Fruit fly (Drosophila melanogaster) whole organism, embryonic: ENCODE results near the gene CG9288.

Experiments
- Bteb2 ChIP-seq: fragments of 200-800 bp; sonication (Bioruptor generic); optimal IDR thresholded peaks from 2 replicates; lab custom pipeline; 2016; ENCODE audit warnings: missing biosample characterization, missing genetic modification characterization
- CG10267 ChIP-seq: fragments of 200-800 bp; sonication (Bioruptor generic); optimal IDR thresholded peaks from 2 replicates; lab custom pipeline; 2018; ENCODE audit warnings: missing biosample characterization, mild to moderate bottlenecking, missing genetic modification characterization, moderate library complexity
- CG11504 ChIP-seq: fragments of 200-800 bp; sonication (Bioruptor generic); optimal IDR thresholded peaks from 3 replicates; lab custom pipeline; 2019; ENCODE audit warnings: missing biosample characterization, mild to moderate bottlenecking, missing genetic modification characterization, moderate library complexity
- CG11696 ChIP-seq: fragments of 200-800 bp; sonication (Bioruptor generic); IDR thresholded peaks from 2 replicates; pipeline ENCODE4 v1.3.6; 2022; ENCODE audit warnings: missing biosample characterization, missing genetic modification characterization
- CG12155 ChIP-seq: fragments of 200-800 bp; sonication (Bioruptor generic); optimal IDR thresholded peaks from 3 replicates; lab custom pipeline; 2016; ENCODE audit warnings: missing biosample characterization, missing genetic modification characterization
- CG14050 ChIP-seq: fragments of 200-800 bp; sonication (Bioruptor generic); IDR thresholded peaks from 3 replicates; pipeline ENCODE4 v1.3.6; 2022; ENCODE audit warnings: missing biosample characterization, missing genetic modification characterization
- CG15696 ChIP-seq: fragments of 200-800 bp; sonication (Bioruptor generic); optimal IDR thresholded peaks from 2 replicates; lab custom pipeline; 2019; ENCODE audit warnings: missing biosample characterization, mild to moderate bottlenecking, missing genetic modification characterization, moderate library complexity
- CG2202 ChIP-seq: fragments of 200-800 bp; sonication (Bioruptor generic); optimal IDR thresholded peaks from 2 replicates; lab custom pipeline; 2018; ENCODE audit warnings: missing biosample characterization, mild to moderate bottlenecking, missing genetic modification characterization
- CG3065 ChIP-seq: fragments of 200-800 bp; sonication (Bioruptor generic); optimal IDR thresholded peaks from 2 replicates; lab custom pipeline; 2016; ENCODE audit warnings: missing biosample characterization, missing genetic modification characterization
- CG31365 ChIP-seq: fragments of 200-800 bp; sonication (Bioruptor generic); optimal IDR thresholded peaks from 2 replicates; lab custom pipeline; 2018; ENCODE audit warnings: missing biosample characterization, mild to moderate bottlenecking, missing genetic modification characterization
- CG42726 ChIP-seq: fragments of 200-800 bp; sonication (Bioruptor generic); IDR thresholded peaks from 2 replicates; pipeline ENCODE4 v1.3.6; 2022; ENCODE audit warnings: missing biosample characterization, missing genetic modification characterization; ENCODE audit not compliant: partially characterized antibody
- CG4617 ChIP-seq: fragments of 200-800 bp; sonication (Bioruptor generic); optimal IDR thresholded peaks from 3 replicates; lab custom pipeline; 2016; ENCODE audit warnings: missing biosample characterization, missing genetic modification characterization, borderline replicate concordance
- CG6175 ChIP-seq: fragments of 200-800 bp; sonication (Bioruptor generic); IDR thresholded peaks from 3 replicates; pipeline ENCODE4 v1.3.6; 2022; ENCODE audit warnings: missing biosample characterization, missing genetic modification characterization
- CG6689 ChIP-seq: fragments of 200-800 bp; sonication (Bioruptor generic); IDR thresholded peaks from 2 replicates; pipeline ENCODE4 v1.3.6; 2022; ENCODE audit warnings: missing biosample characterization, missing genetic modification characterization
- CG7786 ChIP-seq: fragments of 200-800 bp; sonication (Bioruptor generic); optimal IDR thresholded peaks from 2 replicates; lab custom pipeline; 2016; ENCODE audit warnings: missing biosample characterization, missing genetic modification characterization
- CkIIα-i1 ChIP-seq: fragments of 200-800 bp; sonication (Bioruptor generic); IDR thresholded peaks from 2 replicates; pipeline ENCODE4 v1.3.6; 2022; ENCODE audit warnings: missing biosample characterization, missing genetic modification characterization
- Dad ChIP-seq: fragments of 200-800 bp; sonication (Bioruptor generic); optimal IDR thresholded peaks from 3 replicates; lab custom pipeline; 2016; ENCODE audit warnings: missing biosample characterization, missing genetic modification characterization
- Dll ChIP-seq: fragments of 200-800 bp; sonication (Bioruptor generic); IDR thresholded peaks from 4 replicates; pipeline ENCODE4 v1.3.6; 2022; ENCODE audit warnings: missing biosample characterization, missing genetic modification characterization; ENCODE audit not compliant: partially characterized antibody
- Doc3 ChIP-seq: fragments of 200-800 bp; sonication (Bioruptor generic); IDR thresholded peaks from 3 replicates; pipeline ENCODE4 v1.3.6; 2022; ENCODE audit warnings: missing biosample characterization, missing genetic modification characterization; ENCODE audit not compliant: partially characterized antibody
- Dref ChIP-seq: fragments of 200-800 bp; sonication (Bioruptor generic); IDR thresholded peaks from 2 replicates; pipeline ENCODE4 v1.3.6; 2022; ENCODE audit warnings: missing biosample characterization, missing genetic modification characterization
- H15 ChIP-seq: fragments of 200-800 bp; sonication (Bioruptor generic); IDR thresholded peaks from 3 replicates; pipeline ENCODE4 v1.3.6; 2022; ENCODE audit warnings: missing biosample characterization, missing genetic modification characterization
- HmgD ChIP-seq: fragments of 200-800 bp; sonication (Bioruptor generic); optimal IDR thresholded peaks from 3 replicates; lab custom pipeline; 2016; ENCODE audit warnings: missing biosample characterization, missing genetic modification characterization
- Hr39 ChIP-seq: fragments of >200 bp; optimal IDR thresholded peaks from 2 replicates; lab custom pipeline; 2017
- Oaz ChIP-seq: fragments of 200-800 bp; sonication (Bioruptor generic); IDR thresholded peaks from 2 replicates; pipeline ENCODE4 v1.3.6; 2022; ENCODE audit warnings: missing biosample characterization, missing genetic modification characterization
- Opbp ChIP-seq: fragments of 200-800 bp; sonication (Bioruptor generic); IDR thresholded peaks from 3 replicates; pipeline ENCODE4 v1.3.6; 2022; ENCODE audit warnings: missing biosample characterization, missing genetic modification characterization; ENCODE audit not compliant: partially characterized antibody
- Pdp1 ChIP-seq, 2 experiments: fragments of 200-800 bp; sonication (Bioruptor generic); optimal IDR thresholded peaks; 3 replicates each; lab custom pipeline; 2016; ENCODE audit warnings: missing biosample characterization in 2 of 2, missing genetic modification characterization in 2 of 2, mild to moderate bottlenecking in 1 of 2, moderate library complexity in 1 of 2
- Rx ChIP-seq: fragments of 200-800 bp; sonication (Bioruptor generic); IDR thresholded peaks from 2 replicates; pipeline ENCODE4 v1.3.6; 2022; ENCODE audit warnings: missing biosample characterization, missing genetic modification characterization
- Scr ChIP-seq: fragments of 200-800 bp; sonication (Bioruptor generic); IDR thresholded peaks from 2 replicates; pipeline ENCODE4 v1.3.6; 2022; ENCODE audit warnings: missing biosample characterization, missing genetic modification characterization; ENCODE audit not compliant: partially characterized antibody
- Six4 ChIP-seq: fragments of 200-800 bp; sonication (Bioruptor generic); optimal IDR thresholded peaks from 2 replicates; lab custom pipeline; 2016; ENCODE audit warnings: missing biosample characterization, missing genetic modification characterization
- Sox102F ChIP-seq: fragments of 200-800 bp; sonication (Bioruptor generic); optimal IDR thresholded peaks from 2 replicates; lab custom pipeline; 2018; ENCODE audit warnings: missing biosample characterization, mild to moderate bottlenecking, missing genetic modification characterization, moderate library complexity
- Xbp1 ChIP-seq: fragments of 200-800 bp; sonication (Bioruptor generic); optimal IDR thresholded peaks from 3 replicates; lab custom pipeline; 2016; ENCODE audit warnings: missing biosample characterization, mild to moderate bottlenecking, missing genetic modification characterization
- ato ChIP-seq: fragments of 200-800 bp; sonication (Bioruptor generic); IDR thresholded peaks from 2 replicates; pipeline ENCODE4 v1.3.6; 2022; ENCODE audit warnings: missing biosample characterization, missing genetic modification characterization; ENCODE audit not compliant: partially characterized antibody
- bowl ChIP-seq: fragments of 200-800 bp; sonication (Bioruptor generic); IDR thresholded peaks from 2 replicates; pipeline ENCODE4 v1.3.6; 2022; ENCODE audit warnings: missing biosample characterization, missing genetic modification characterization
- cad ChIP-seq: fragments of >200 bp; optimal IDR thresholded peaks from 2 replicates; lab custom pipeline; 2017; ENCODE audit warnings: missing biosample characterization, missing genetic modification characterization
- croc ChIP-seq: fragments of 200-800 bp; sonication (Bioruptor generic); conservative IDR thresholded peaks from 3 replicates; pipeline ENCODE4 v1.3.6; 2022; ENCODE audit warnings: missing biosample characterization, missing genetic modification characterization
- ken ChIP-seq: fragments of 200-800 bp; sonication (Bioruptor generic); IDR thresholded peaks from 3 replicates; pipeline ENCODE4 v1.3.6; 2022; ENCODE audit warnings: missing biosample characterization, missing genetic modification characterization
- klu ChIP-seq: fragments of 200-800 bp; sonication (Bioruptor generic); IDR thresholded peaks from 2 replicates; pipeline ENCODE4 v1.3.6; 2022; ENCODE audit warnings: missing biosample characterization, missing genetic modification characterization
- nmo ChIP-seq: fragments of 200-800 bp; sonication (Bioruptor generic); optimal IDR thresholded peaks from 2 replicates; lab custom pipeline; 2018; ENCODE audit warnings: missing biosample characterization, mild to moderate bottlenecking, missing genetic modification characterization, moderate library complexity
- pb ChIP-seq: fragments of 200-800 bp; sonication (Bioruptor generic); optimal IDR thresholded peaks from 3 replicates; lab custom pipeline; 2016; ENCODE audit warnings: missing biosample characterization, missing genetic modification characterization
- phol ChIP-seq: fragments of 200-800 bp; sonication (Bioruptor generic); optimal IDR thresholded peaks from 3 replicates; lab custom pipeline; 2018; ENCODE audit warnings: missing biosample characterization, mild to moderate bottlenecking, missing genetic modification characterization, moderate library complexity
- pzg ChIP-seq: fragments of 200-800 bp; sonication (Bioruptor generic); optimal IDR thresholded peaks from 3 replicates; lab custom pipeline; 2018; ENCODE audit warnings: missing biosample characterization, mild to moderate bottlenecking, missing genetic modification characterization, moderate library complexity
- rib ChIP-seq: fragments of 200-800 bp; sonication (Bioruptor generic); IDR thresholded peaks from 2 replicates; pipeline ENCODE4 v1.3.6; 2022; ENCODE audit warnings: missing biosample characterization, missing genetic modification characterization
- salm ChIP-seq: fragments of 200-800 bp; sonication (Bioruptor generic); optimal IDR thresholded peaks from 2 replicates; lab custom pipeline; 2018; ENCODE audit warnings: missing biosample characterization, mild to moderate bottlenecking, missing genetic modification characterization
- sob ChIP-seq: fragments of 200-800 bp; sonication (Bioruptor generic); IDR thresholded peaks from 2 replicates; pipeline ENCODE4 v1.3.6; 2022; ENCODE audit warnings: missing biosample characterization, missing genetic modification characterization
- tna ChIP-seq: fragments of 200-800 bp; sonication (Bioruptor generic); IDR thresholded peaks from 2 replicates; pipeline ENCODE4 v1.3.6; 2022; ENCODE audit warnings: missing biosample characterization, missing genetic modification characterization; ENCODE audit not compliant: partially characterized antibody
- trem ChIP-seq: fragments of 200-800 bp; optimal IDR thresholded peaks from 3 replicates; lab custom pipeline; 2019; ENCODE audit warnings: missing biosample characterization, mild to moderate bottlenecking, missing genetic modification characterization, moderate library complexity
- ttk ChIP-seq: fragments of 200-800 bp; sonication (Bioruptor generic); IDR thresholded peaks from 2 replicates; pipeline ENCODE4 v2.1.2; 2022; ENCODE audit warnings: missing biosample characterization, missing genetic modification characterization

CG9288 gene

dm6 chr3R:13793105-13793978 is 13.9 kb downstream of the CG9288 start (continued):
- TF ChIP-seq CG31365 (tag; lab: Kevin White, UChicago) (no peak), H15 (GFP tag; lab: Robert Waterston, UW) (0 out of 3 replicates have a peak, but pooled peaks have one; percentile 40), ttk (GFP tag; lab: Robert Waterston, UW) (peak; percentile 52; the same call in 1 of the 2 replicates), CG6175 (no peak), Sox102F (GFP tag; lab: Kevin White, UChicago) (peak; percentile 77), croc (GFP tag; lab: Robert Waterston, UW) (no peak), CG6689 (GFP tag; lab: Robert Waterston, UW) (peak; percentile 43; the same call in 1 of the 2 replicates), Oaz (GFP tag; lab: Robert Waterston, UW) (no peak), Six4 (GFP tag; lab: Kevin White, UChicago) (no peak), trem (tag; lab: Kevin White, UChicago) (peak; percentile 11), phol (peak; percentile 63), CG11696 (no peak), CkIIα-i1 (no peak), sob (GFP tag; lab: Robert Waterston, UW) (no peak), Xbp1 (GFP tag; lab: Kevin White, UChicago) (no peak), salm (tag; lab: Kevin White, UChicago) (no peak), CG3065 (GFP tag; lab: Kevin White, UChicago) (no peak), Scr (GFP tag; lab: Robert Waterston, UW) (no peak), Hr39 (lab: Kevin White, UChicago) (no peak), Doc3 (GFP tag; lab: Robert Waterston, UW) (no peak), Dll (GFP tag; lab: Robert Waterston, UW) (no peak), CG42726 (no peak), Rx (GFP tag; lab: Robert Waterston, UW) (no peak), CG7786 (no peak), CG14050 (GFP tag; lab: Robert Waterston, UW) (no peak)

- TF ChIP-seq cad (GFP tag; lab: Kevin White, UChicago): no peak
- no peak for TF ChIP-seq CG15696 (tag; lab: Kevin White, UChicago)
- no peak for TF ChIP-seq klu (GFP tag; lab: Robert Waterston, UW)
- TF ChIP-seq Dref (GFP tag; lab: Robert Waterston, UW): no peak
- TF ChIP-seq Opbp (GFP tag; lab: Robert Waterston, UW): no peak
- peak; percentile 81 for TF ChIP-seq CG11504 (tag; lab: Kevin White, UChicago)
- TF ChIP-seq CG12155 (GFP tag; lab: Kevin White, UChicago): peak; percentile 46
- TF ChIP-seq pzg (GFP tag; lab: Kevin White, UChicago): no peak
- no peak for TF ChIP-seq tna
- peak; percentile 73 for TF ChIP-seq Xbp1 (GFP tag; lab: Kevin White, UChicago)
- TF ChIP-seq bowl (GFP tag; lab: Robert Waterston, UW): no peak
- peak; percentile 87 for TF ChIP-seq nmo
- no peak for TF ChIP-seq pb (GFP tag; lab: Kevin White, UChicago)
- peak; percentile 65; the same call in 1 of the 3 replicates for TF ChIP-seq ken
- no peak for TF ChIP-seq rib (GFP tag; lab: Robert Waterston, UW)
- peak; percentile 41; the same call in 1 of the 2 replicates for TF ChIP-seq ttk (GFP tag; lab: Robert Waterston, UW)
- no peak for TF ChIP-seq Dad
- peak in 1 of 2 experiments; percentile 24 for TF ChIP-seq Pdp1 (GFP tag; optimal IDR thresholded peaks at IDR 0.05; lab: Kevin White, UChicago)
- TF ChIP-seq ato: no peak
- TF ChIP-seq Bteb2: no peak
- peak; percentile 88 for TF ChIP-seq Sox102F (GFP tag; lab: Kevin White, UChicago)
- no peak for TF ChIP-seq CG3065 (GFP tag; lab: Kevin White, UChicago)
- peak; percentile 64 for TF ChIP-seq CG10267 (tag; lab: Kevin White, UChicago)
- TF ChIP-seq CG31365 (tag; lab: Kevin White, UChicago): no peak
- peak; percentile 6 for TF ChIP-seq CG4617 (GFP tag; lab: Kevin White, UChicago)
- no peak for TF ChIP-seq HmgD (GFP tag; lab: Kevin White, UChicago)
- TF ChIP-seq CG2202 (tag; lab: Kevin White, UChicago): peak; percentile 70
Measured at dm6 chr3R:13793979-13794665, 14.7 kb downstream of the CG9288 start.
